Worm (Caenorhabditis elegans) whole organism, L2 larva: ENCODE results near the gene F30H5.5.

Experiments used
- C34F6.9 ChIP-seq: fragments of 150-350 bp; optimal IDR thresholded peaks from 2 replicates; lab custom pipeline; 2014; ENCODE audit warnings: missing biosample characterization, missing genetic modification characterization
- F13H6.1 ChIP-seq: sonication (generic microtip); optimal IDR thresholded peaks from 2 replicates; lab custom pipeline; 2016; ENCODE audit warnings: missing genetic modification characterization, missing compliant biosample characterization
- R02D3.7 ChIP-seq: fragments of 150-350 bp; optimal IDR thresholded peaks from 2 replicates; lab custom pipeline; 2014; ENCODE audit warnings: missing biosample characterization, missing genetic modification characterization
- ZK546.5 ChIP-seq: sonication (generic microtip); optimal IDR thresholded peaks from 2 replicates; lab custom pipeline; 2017; ENCODE audit warnings: missing biosample characterization, missing genetic modification characterization
- alr-1 ChIP-seq: fragments of 150-350 bp; optimal IDR thresholded peaks from 2 replicates; lab custom pipeline; 2014; ENCODE audit warnings: missing biosample characterization, missing genetic modification characterization
- aly-2 ChIP-seq: fragments of 150-350 bp; optimal IDR thresholded peaks from 2 replicates; lab custom pipeline; 2014; ENCODE audit warnings: missing biosample characterization, missing genetic modification characterization
- blmp-1 ChIP-seq: sonication (generic microtip); optimal IDR thresholded peaks from 2 replicates; lab custom pipeline; 2017; ENCODE audit warnings: missing genetic modification characterization, mild to moderate bottlenecking, missing compliant biosample characterization, antibody characterized with exemption, moderate library complexity; ENCODE audit not compliant: insufficient read depth
- ceh-82 ChIP-seq: fragments of 150-350 bp; optimal IDR thresholded peaks from 2 replicates; lab custom pipeline; 2014; ENCODE audit warnings: missing biosample characterization, missing genetic modification characterization
- crh-2 ChIP-seq: sonication (generic microtip); optimal IDR thresholded peaks from 2 replicates; lab custom pipeline; 2017; ENCODE audit warnings: missing biosample characterization, missing genetic modification characterization
- dmd-4 ChIP-seq: sonication (generic microtip); optimal IDR thresholded peaks from 2 replicates; lab custom pipeline; 2017; ENCODE audit warnings: missing biosample characterization, missing genetic modification characterization
- egl-27 ChIP-seq: sonication (generic microtip); optimal IDR thresholded peaks from 3 replicates; lab custom pipeline; 2017; ENCODE audit warnings: missing biosample characterization, missing genetic modification reagents, missing genetic modification characterization
- elt-1 ChIP-seq: fragments of 150-350 bp; optimal IDR thresholded peaks from 2 replicates; lab custom pipeline; 2014; ENCODE audit warnings: missing biosample characterization, missing genetic modification characterization
- elt-3 ChIP-seq: sonication (generic microtip); optimal IDR thresholded peaks from 2 replicates; lab custom pipeline; 2017; ENCODE audit warnings: missing biosample characterization, missing genetic modification characterization
- fos-1 ChIP-seq: fragments of 150-350 bp; optimal IDR thresholded peaks from 2 replicates; lab custom pipeline; 2014; ENCODE audit warnings: missing biosample characterization, missing genetic modification characterization
- gmeb-1 ChIP-seq: fragments of 150-350 bp; optimal IDR thresholded peaks from 2 replicates; lab custom pipeline; 2014; ENCODE audit warnings: missing biosample characterization, missing genetic modification characterization
- lin-11 ChIP-seq: fragments of 150-350 bp; sonication (generic microtip); optimal IDR thresholded peaks from 2 replicates; lab custom pipeline; 2014; ENCODE audit warnings: missing biosample characterization, missing genetic modification characterization, inconsistent platforms, mixed read lengths
- lin-13 ChIP-seq: fragments of 150-350 bp; optimal IDR thresholded peaks from 2 replicates; lab custom pipeline; 2014; ENCODE audit warnings: missing biosample characterization, missing genetic modification reagents, missing genetic modification characterization
- lin-39 ChIP-seq: fragments of 150-350 bp; optimal IDR thresholded peaks from 2 replicates; lab custom pipeline; 2014; ENCODE audit warnings: missing biosample characterization, missing genetic modification reagents, missing genetic modification characterization
- lsy-2 ChIP-seq, 2 experiments: fragments of 150-350 bp in 1 of 2; sonication (generic microtip) in 1 of 2; optimal IDR thresholded peaks; 2 replicates each; lab custom pipeline; 2014 to 2017; ENCODE audit warnings: missing biosample characterization in 2 of 2, missing genetic modification characterization in 2 of 2
- mab-5 ChIP-seq: fragments of 150-350 bp; optimal IDR thresholded peaks from 2 replicates; lab custom pipeline; 2014; ENCODE audit warnings: missing biosample characterization, missing genetic modification characterization
- mdl-1 ChIP-seq, 2 experiments: fragments of 150-350 bp in 1 of 2; sonication (generic microtip) in 1 of 2; optimal IDR thresholded peaks; 2 replicates each; lab custom pipeline; 2017; ENCODE audit warnings: missing biosample characterization in 2 of 2, missing genetic modification characterization in 2 of 2
- nhr-10 ChIP-seq: sonication (generic microtip); optimal IDR thresholded peaks from 2 replicates; lab custom pipeline; 2017; ENCODE audit warnings: missing biosample characterization, missing genetic modification characterization
- nhr-11 ChIP-seq: fragments of 150-350 bp; optimal IDR thresholded peaks from 2 replicates; lab custom pipeline; 2014; ENCODE audit warnings: missing biosample characterization, missing genetic modification characterization
- nhr-12 ChIP-seq: fragments of 150-350 bp; optimal IDR thresholded peaks from 2 replicates; lab custom pipeline; 2014; ENCODE audit warnings: missing biosample characterization, missing genetic modification characterization
- nhr-129 ChIP-seq: fragments of 150-350 bp; optimal IDR thresholded peaks from 2 replicates; lab custom pipeline; 2014; ENCODE audit warnings: missing biosample characterization, missing genetic modification characterization
- nhr-21 ChIP-seq: fragments of 150-350 bp; optimal IDR thresholded peaks from 2 replicates; lab custom pipeline; 2014; ENCODE audit warnings: missing biosample characterization, missing genetic modification characterization
- nhr-23 ChIP-seq: fragments of 150-350 bp; optimal IDR thresholded peaks from 2 replicates; lab custom pipeline; 2014; ENCODE audit warnings: missing biosample characterization, missing genetic modification reagents, missing genetic modification characterization
- nhr-237 ChIP-seq: fragments of 150-350 bp; optimal IDR thresholded peaks from 2 replicates; lab custom pipeline; 2014; ENCODE audit warnings: missing biosample characterization, missing genetic modification characterization
- nhr-25 ChIP-seq: fragments of 150-350 bp; sonication (generic microtip); optimal IDR thresholded peaks from 3 replicates; lab custom pipeline; 2014; ENCODE audit warnings: missing biosample characterization, missing genetic modification characterization
- peb-1 ChIP-seq: fragments of 150-350 bp; optimal IDR thresholded peaks from 2 replicates; lab custom pipeline; 2014; ENCODE audit warnings: missing biosample characterization, missing genetic modification characterization
- skn-1 ChIP-seq: sonication (generic microtip); optimal IDR thresholded peaks from 2 replicates; lab custom pipeline; 2017; ENCODE audit warnings: missing biosample characterization, missing genetic modification characterization
- sma-3 ChIP-seq: sonication (generic microtip); optimal IDR thresholded peaks from 2 replicates; lab custom pipeline; 2016; ENCODE audit warnings: missing genetic modification reagents, missing genetic modification characterization, missing compliant biosample characterization
- sma-9 ChIP-seq, 2 experiments: fragments of 150-350 bp in 1 of 2; sonication (generic microtip) in 1 of 2; optimal IDR thresholded peaks; 2 replicates each; lab custom pipeline; 2014 to 2016; ENCODE audit warnings: missing genetic modification characterization in 2 of 2, mild to moderate bottlenecking in 1 of 2, missing biosample characterization in 1 of 2, missing compliant biosample characterization in 1 of 2, missing genetic modification reagents in 1 of 2, moderate library complexity in 1 of 2
- unc-39 ChIP-seq: fragments of 150-350 bp; optimal IDR thresholded peaks from 2 replicates; lab custom pipeline; 2014; ENCODE audit warnings: missing biosample characterization, missing genetic modification characterization
- unc-55 ChIP-seq: fragments of 150-350 bp; sonication (generic microtip); optimal IDR thresholded peaks from 3 replicates; lab custom pipeline; 2014; ENCODE audit warnings: missing biosample characterization, missing genetic modification reagents, missing genetic modification characterization
- unc-62 ChIP-seq: fragments of 150-350 bp; optimal IDR thresholded peaks from 2 replicates; lab custom pipeline; 2014; ENCODE audit warnings: missing biosample characterization, missing genetic modification reagents, missing genetic modification characterization
- zag-1 ChIP-seq: fragments of 150-350 bp; optimal IDR thresholded peaks from 2 replicates; lab custom pipeline; 2014; ENCODE audit warnings: missing biosample characterization, missing genetic modification characterization
- ztf-1 ChIP-seq: fragments of 200-800 bp; sonication (Bioruptor generic); conservative IDR thresholded peaks from 2 replicates; pipeline ENCODE4 v1.3.6; 2022; ENCODE audit warnings: missing genetic modification characterization, missing compliant biosample characterization

The F30H5.5 gene

ce11 chrIII:488464-488863, at the start of gene F30H5.5:
Gene F30H5.5 (plus strand): TSS chrIII:488764.
- TF ChIP-seq nhr-11 (tag; lab: Kevin White, UChicago) = no peak
- no peak for TF ChIP-seq zag-1 (tag; lab: Kevin White, UChicago)
- no peak for TF ChIP-seq ZK546.5 (tag; lab: Kevin White, UChicago)
- no peak for TF ChIP-seq unc-39
- TF ChIP-seq elt-1 = no peak
- TF ChIP-seq F13H6.1 (tag; lab: Kevin White, UChicago) = no peak
- TF ChIP-seq skn-1 = no peak
- TF ChIP-seq fos-1 (tag; lab: Kevin White, UChicago) = no peak
- TF ChIP-seq nhr-21 (tag; lab: Kevin White, UChicago) = no peak
- no peak for TF ChIP-seq mdl-1 (tag; optimal IDR thresholded peaks at IDR 0.05; lab: Kevin White, UChicago)
- TF ChIP-seq lin-11 (tag; lab: Kevin White, UChicago) = no peak
- no peak for TF ChIP-seq C34F6.9 (tag; lab: Kevin White, UChicago)
- TF ChIP-seq nhr-237 (tag; lab: Kevin White, UChicago) = no peak

- TF ChIP-seq nhr-10 (tag; lab: Kevin White, UChicago) = no peak
- no peak for TF ChIP-seq dmd-4 (tag; lab: Kevin White, UChicago)
- TF ChIP-seq nhr-129 (tag; lab: Kevin White, UChicago) = no peak
- no peak for TF ChIP-seq elt-1
- no peak for TF ChIP-seq lsy-2 (tag; optimal IDR thresholded peaks at IDR 0.05; lab: Kevin White, UChicago)
- no peak for TF ChIP-seq egl-27
- no peak for TF ChIP-seq C34F6.9 (tag; lab: Kevin White, UChicago)
- no peak for TF ChIP-seq lin-39 (tag; lab: Kevin White, UChicago)
- no peak for TF ChIP-seq nhr-237 (tag; lab: Kevin White, UChicago)
- no peak for TF ChIP-seq unc-62 (GFP tag; lab: Kevin White, UChicago)
Observed at ce11 chrIII:439926-440325, 48.6 kb upstream of the F30H5.5 start, which contains the start of gene affl-1. Gene affl-1 (plus strand): TSS chrIII:440226.

ce11 chrIII:444101-444500, 44.5 kb upstream of the F30H5.5 start, which contains the start of gene Y55B1BR.8:
Gene Y55B1BR.8 (plus strand): TSS chrIII:444401.
- TF ChIP-seq nhr-23 (tag; lab: Kevin White, UChicago) (no peak), aly-2 (tag; lab: Kevin White, UChicago) (no peak), C34F6.9 (tag; lab: Kevin White, UChicago) (no peak), peb-1 (tag; lab: Kevin White, UChicago) (no peak), nhr-21 (tag; lab: Kevin White, UChicago) (no peak), nhr-25 (tag; lab: Kevin White, UChicago) (no peak), gmeb-1 (no peak)

DNA sequence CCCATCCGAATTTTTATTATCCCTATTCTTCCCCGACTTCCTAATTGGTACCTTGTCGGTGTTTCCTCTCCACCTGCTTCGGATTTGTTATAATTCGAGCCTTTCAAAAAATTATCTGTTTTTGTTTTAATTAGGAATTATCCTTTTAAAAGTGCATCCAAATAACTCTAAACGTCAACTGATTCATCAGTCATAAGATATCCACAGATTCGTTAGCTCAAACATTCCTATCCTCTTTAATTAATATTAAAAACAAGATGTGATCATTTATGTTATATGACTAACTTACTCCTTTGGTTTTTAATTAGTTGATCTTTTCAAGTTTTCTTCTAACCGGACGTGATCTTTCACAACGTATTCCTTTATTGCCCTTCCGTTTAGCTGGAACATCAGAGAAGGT, 41.7 kb upstream of the F30H5.5 start:
- TF ChIP-seq nhr-23 (tag; lab: Kevin White, UChicago) = no peak
- TF ChIP-seq skn-1 = no peak
- no peak for TF ChIP-seq aly-2 (tag; lab: Kevin White, UChicago)
- TF ChIP-seq R02D3.7 (tag; lab: Kevin White, UChicago) = no peak
- TF ChIP-seq, all 48 proteins: peak for 0

ce11 chrIII:455793-456192, 32.8 kb upstream of the F30H5.5 start:
- no peak for TF ChIP-seq lsy-2 (tag; optimal IDR thresholded peaks at IDR 0.05; lab: Kevin White, UChicago)
- TF ChIP-seq mab-5 (tag; lab: Kevin White, UChicago) = no peak
- no peak for TF ChIP-seq mdl-1 (tag; optimal IDR thresholded peaks at IDR 0.05; lab: Kevin White, UChicago)
- no peak for TF ChIP-seq ztf-1 (GFP tag; lab: Robert Waterston, UW)
- TF ChIP-seq ZK546.5 (tag; lab: Kevin White, UChicago) = no peak
- TF ChIP-seq nhr-25 (tag; lab: Kevin White, UChicago) = no peak
- no peak for TF ChIP-seq nhr-23 (tag; lab: Kevin White, UChicago)
- no peak for TF ChIP-seq lin-13
- no peak for TF ChIP-seq aly-2 (tag; lab: Kevin White, UChicago)
- no peak for TF ChIP-seq dmd-4 (tag; lab: Kevin White, UChicago)
- no peak for TF ChIP-seq sma-3 (GFP tag; lab: Kevin White, UChicago)
- no peak for TF ChIP-seq nhr-10 (tag; lab: Kevin White, UChicago)
- TF ChIP-seq sma-9 (GFP tag; optimal IDR thresholded peaks at IDR 0.05; lab: Kevin White, UChicago) = no peak
- no peak for TF ChIP-seq sma-9 (tag; optimal IDR thresholded peaks at IDR 0.05; lab: Kevin White, UChicago)
- TF ChIP-seq, all 48 proteins: peak for 0

ce11 chrIII:463711-464110, 24.9 kb upstream of the F30H5.5 start, which contains the start of gene Y55B1BR.6:
Gene Y55B1BR.6 (minus strand): TSS chrIII:463811.
- TF ChIP-seq nhr-12 (no peak), unc-55 (GFP tag; lab: Kevin White, UChicago) (no peak), alr-1 (tag; lab: Kevin White, UChicago) (no peak), crh-2 (no peak), mdl-1 (tag; optimal IDR thresholded peaks at IDR 0.05; lab: Kevin White, UChicago) (no peak), sma-3 (GFP tag; lab: Kevin White, UChicago) (no peak), lsy-2 (tag; optimal IDR thresholded peaks at IDR 0.05; lab: Kevin White, UChicago) (no peak), R02D3.7 (tag; lab: Kevin White, UChicago) (no peak), elt-3 (no peak), blmp-1 (tag; lab: Kevin White, UChicago) (no peak), ceh-82 (tag; lab: Kevin White, UChicago) (no peak)
- TF ChIP-seq, all 48 proteins: peak for 0
